Fruit fly (Drosophila melanogaster) whole organism, embryonic: Measurements from ENCODE around the gene Tfb4.
A peak's percentile ranks its signal among the peaks of the same experiment; 100 is the strongest.

ENCODE experiments used
- Asciz ChIP-seq: fragments of 200-800 bp; sonication (Bioruptor generic); optimal IDR thresholded peaks from 2 replicates; lab custom pipeline; 2017; ENCODE audit warnings: missing biosample characterization, mild to moderate bottlenecking, missing genetic modification characterization, missing genetic modification reagents
- CG10321 ChIP-seq: fragments of 200-800 bp; sonication (Bioruptor generic); IDR thresholded peaks from 2 replicates; pipeline ENCODE4 v1.3.6; 2022; ENCODE audit warnings: missing biosample characterization, missing genetic modification characterization
- CG10431 ChIP-seq: fragments of 200-800 bp; sonication (Bioruptor generic); optimal IDR thresholded peaks from 3 replicates; lab custom pipeline; 2018; ENCODE audit warnings: missing biosample characterization, mild to moderate bottlenecking, missing genetic modification characterization
- CG10654 ChIP-seq: fragments of 200-800 bp; sonication (Bioruptor generic); optimal IDR thresholded peaks from 2 replicates; lab custom pipeline; 2016; ENCODE audit warnings: missing biosample characterization, missing genetic modification characterization
- CG12391 ChIP-seq: fragments of 200-800 bp; sonication (Bioruptor generic); optimal IDR thresholded peaks from 3 replicates; lab custom pipeline; 2018; ENCODE audit warnings: missing biosample characterization, mild to moderate bottlenecking, missing genetic modification characterization, moderate library complexity
- CG12659 ChIP-seq: fragments of 200-800 bp; sonication (Bioruptor generic); optimal IDR thresholded peaks from 3 replicates; lab custom pipeline; 2017; ENCODE audit warnings: mild to moderate bottlenecking, missing biosample characterization, missing genetic modification reagents, missing genetic modification characterization
- CG15479 ChIP-seq: fragments of 200-800 bp; sonication (Bioruptor generic); optimal IDR thresholded peaks from 3 replicates; lab custom pipeline; 2019; ENCODE audit warnings: missing biosample characterization, mild to moderate bottlenecking, missing genetic modification characterization, moderate library complexity
- CG1603 ChIP-seq: fragments of 200-800 bp; sonication (Bioruptor generic); optimal IDR thresholded peaks from 2 replicates; lab custom pipeline; 2019; ENCODE audit warnings: missing biosample characterization, mild to moderate bottlenecking, missing genetic modification characterization, moderate library complexity
- CG17912 ChIP-seq: fragments of 200-800 bp; sonication (Bioruptor generic); optimal IDR thresholded peaks from 2 replicates; lab custom pipeline; 2018; ENCODE audit warnings: missing biosample characterization, mild to moderate bottlenecking, missing genetic modification characterization
- CG18011 ChIP-seq: fragments of 200-800 bp; sonication (Bioruptor generic); optimal IDR thresholded peaks from 2 replicates; lab custom pipeline; 2017; ENCODE audit warnings: missing biosample characterization, missing genetic modification characterization, mild to moderate bottlenecking, moderate library complexity, missing genotype
- CG2129 ChIP-seq: fragments of 200-800 bp; sonication (Bioruptor generic); IDR thresholded peaks from 2 replicates; pipeline ENCODE4 v1.3.6; 2022; ENCODE audit warnings: missing biosample characterization, missing genetic modification characterization; ENCODE audit not compliant: partially characterized antibody
- CG3726 ChIP-seq: fragments of 200-800 bp; sonication (Bioruptor generic); IDR thresholded peaks from 3 replicates; pipeline ENCODE4, ENCODE4 v1.3.6; 2022; ENCODE audit warnings: missing biosample characterization, missing genetic modification characterization
- CG3995 ChIP-seq: fragments of 200-800 bp; sonication (Bioruptor generic); optimal IDR thresholded peaks from 3 replicates; lab custom pipeline; 2016; ENCODE audit warnings: missing biosample characterization, missing genetic modification characterization
- CG4404 ChIP-seq: fragments of 200-800 bp; sonication (Bioruptor generic); IDR thresholded peaks from 2 replicates; pipeline ENCODE4 v1.3.6; 2022; ENCODE audit warnings: missing biosample characterization, missing genetic modification characterization
- CG4617 ChIP-seq: fragments of 200-800 bp; sonication (Bioruptor generic); optimal IDR thresholded peaks from 3 replicates; lab custom pipeline; 2016; ENCODE audit warnings: missing biosample characterization, missing genetic modification characterization, borderline replicate concordance
- CG4854 ChIP-seq: fragments of 200-800 bp; sonication (Bioruptor generic); optimal IDR thresholded peaks from 2 replicates; lab custom pipeline; 2016; ENCODE audit warnings: missing biosample characterization, missing genetic modification characterization, inconsistent platforms
- CG7963 ChIP-seq: fragments of 200-800 bp; sonication (Bioruptor generic); IDR thresholded peaks from 3 replicates; pipeline ENCODE4 v1.3.6; 2022; ENCODE audit warnings: missing biosample characterization, missing genetic modification characterization; ENCODE audit not compliant: partially characterized antibody
- CG7987 ChIP-seq: fragments of 200-800 bp; sonication (Bioruptor generic); optimal IDR thresholded peaks from 2 replicates; lab custom pipeline; 2018; ENCODE audit warnings: missing biosample characterization, mild to moderate bottlenecking, missing genetic modification characterization, moderate library complexity
- CG8281 ChIP-seq: fragments of 200-800 bp; sonication (Bioruptor generic); optimal IDR thresholded peaks from 2 replicates; lab custom pipeline; 2018; ENCODE audit warnings: missing biosample characterization, mild to moderate bottlenecking, missing genetic modification characterization, moderate library complexity
- CG8388 ChIP-seq: fragments of 200-800 bp; sonication (Bioruptor generic); optimal IDR thresholded peaks from 2 replicates; lab custom pipeline; 2019; ENCODE audit warnings: missing biosample characterization, mild to moderate bottlenecking, missing genetic modification characterization, moderate library complexity
- CG9876 ChIP-seq: fragments of 200-800 bp; sonication (Bioruptor generic); optimal IDR thresholded peaks from 2 replicates; lab custom pipeline; 2016; ENCODE audit warnings: missing biosample characterization, missing genetic modification characterization
- CTCF ChIP-seq: fragments of 200-800 bp; sonication (Bioruptor generic); optimal IDR thresholded peaks from 2 replicates; lab custom pipeline; 2017; ENCODE audit warnings: missing biosample characterization, mild to moderate bottlenecking, missing genetic modification characterization, moderate library complexity
- Doc2 ChIP-seq: fragments of 200-800 bp; sonication (Bioruptor generic); IDR thresholded peaks from 2 replicates; pipeline ENCODE4 v1.3.6; 2022; ENCODE audit warnings: missing biosample characterization, missing genetic modification characterization
- Dref ChIP-seq: fragments of 200-800 bp; sonication (Bioruptor generic); IDR thresholded peaks from 2 replicates; pipeline ENCODE4 v1.3.6; 2022; ENCODE audit warnings: missing biosample characterization, missing genetic modification characterization
- E2f1 ChIP-seq: fragments of 200-800 bp; sonication (Bioruptor generic); IDR thresholded peaks from 2 replicates; pipeline ENCODE4 v1.3.6; 2022; ENCODE audit warnings: missing biosample characterization, missing genetic modification characterization
- E2f2 ChIP-seq: fragments of 200-800 bp; sonication (Bioruptor generic); IDR thresholded peaks from 2 replicates; pipeline ENCODE4 v1.3.6; 2022; ENCODE audit warnings: missing biosample characterization, missing genetic modification characterization
- Eip74EF ChIP-seq, 2 experiments: fragments of 200-800 bp in 1 of 2; fragments of >200 bp in 1 of 2; sonication (Bioruptor generic) in 1 of 2; optimal IDR thresholded peaks; 2 replicates each; lab custom pipeline; 2017 to 2019; ENCODE audit warnings: missing biosample characterization in 2 of 2, missing genetic modification characterization in 2 of 2, mild to moderate bottlenecking in 1 of 2, moderate library complexity in 1 of 2
- Hsf ChIP-seq: fragments of 200-800 bp; sonication (Bioruptor generic); optimal IDR thresholded peaks from 3 replicates; lab custom pipeline; 2016; ENCODE audit warnings: missing biosample characterization, missing genetic modification characterization
- Optix ChIP-seq: fragments of 200-800 bp; sonication (Bioruptor generic); IDR thresholded peaks from 3 replicates; pipeline ENCODE4 v1.3.6; 2022; ENCODE audit warnings: missing biosample characterization, missing genetic modification characterization
- Ptx1 ChIP-seq: fragments of 200-800 bp; sonication (Bioruptor generic); IDR thresholded peaks from 2 replicates; pipeline ENCODE4 v1.3.6; 2022; ENCODE audit warnings: missing biosample characterization, missing genetic modification characterization
- Rfx ChIP-seq: fragments of 200-800 bp; sonication (Bioruptor generic); IDR thresholded peaks from 2 replicates; pipeline ENCODE4 v1.3.6; 2022; ENCODE audit warnings: missing biosample characterization, missing genetic modification characterization
- Side ChIP-seq: fragments of 200-800 bp; sonication (Bioruptor generic); optimal IDR thresholded peaks from 2 replicates; lab custom pipeline; 2016; ENCODE audit warnings: missing biosample characterization, missing genetic modification characterization
- Sry-δ ChIP-seq: fragments of 200-800 bp; sonication (Bioruptor generic); optimal IDR thresholded peaks from 2 replicates; lab custom pipeline; 2016; ENCODE audit warnings: missing biosample characterization, missing genetic modification characterization
- abd-A ChIP-seq: fragments of 200-800 bp; sonication (Bioruptor generic); optimal IDR thresholded peaks from 3 replicates; lab custom pipeline; 2019; ENCODE audit warnings: missing biosample characterization, mild to moderate bottlenecking, missing genetic modification characterization, moderate library complexity
- da ChIP-seq: fragments of 200-800 bp; sonication (Bioruptor generic); optimal IDR thresholded peaks from 2 replicates; lab custom pipeline; 2016; ENCODE audit warnings: missing biosample characterization, missing genetic modification characterization
- dati ChIP-seq: fragments of 200-800 bp; sonication (Bioruptor generic); IDR thresholded peaks from 2 replicates; pipeline ENCODE4 v1.3.6; 2022; ENCODE audit warnings: missing biosample characterization, missing genetic modification characterization
- dmrt99B ChIP-seq: fragments of 200-800 bp; sonication (Bioruptor generic); optimal IDR thresholded peaks from 2 replicates; lab custom pipeline; 2018; ENCODE audit warnings: missing biosample characterization, mild to moderate bottlenecking, missing genetic modification characterization, moderate library complexity
- dpn ChIP-seq, 2 experiments: fragments of 200-800 bp; sonication (Bioruptor generic); optimal IDR thresholded peaks; 3 replicates each; lab custom pipeline; 2016; ENCODE audit warnings: missing biosample characterization in 2 of 2, missing genetic modification characterization in 2 of 2
- en ChIP-seq: fragments of 200-800 bp; sonication (Bioruptor generic); optimal IDR thresholded peaks from 2 replicates; lab custom pipeline; 2016; ENCODE audit warnings: missing biosample characterization, missing genetic modification characterization
- fd64A ChIP-seq: fragments of 200-800 bp; sonication (Bioruptor generic); optimal IDR thresholded peaks from 3 replicates; lab custom pipeline; 2018; ENCODE audit warnings: missing biosample characterization, mild to moderate bottlenecking, missing genetic modification characterization
- fru ChIP-seq: fragments of >200 bp; optimal IDR thresholded peaks from 2 replicates; lab custom pipeline; 2017
- fu2 ChIP-seq: fragments of 200-800 bp; sonication (Bioruptor generic); optimal IDR thresholded peaks from 2 replicates; lab custom pipeline; 2016; ENCODE audit warnings: missing biosample characterization, missing genetic modification characterization
- gem ChIP-seq: fragments of 200-800 bp; sonication (Bioruptor generic); optimal IDR thresholded peaks from 2 replicates; lab custom pipeline; 2019; ENCODE audit warnings: missing biosample characterization, mild to moderate bottlenecking, missing genetic modification characterization, moderate library complexity
- ken ChIP-seq: fragments of 200-800 bp; sonication (Bioruptor generic); IDR thresholded peaks from 3 replicates; pipeline ENCODE4 v1.3.6; 2022; ENCODE audit warnings: missing biosample characterization, missing genetic modification characterization
- kni ChIP-seq: fragments of 200-800 bp; sonication (Bioruptor generic); optimal IDR thresholded peaks from 3 replicates; lab custom pipeline; 2017; ENCODE audit warnings: mild to moderate bottlenecking, missing biosample characterization, missing genetic modification reagents, missing genetic modification characterization
- lbe ChIP-seq: fragments of 200-800 bp; sonication (Bioruptor generic); optimal IDR thresholded peaks from 2 replicates; lab custom pipeline; 2016; ENCODE audit warnings: missing biosample characterization, mild to moderate bottlenecking, missing genetic modification characterization
- luna ChIP-seq: fragments of 200-800 bp; sonication (Bioruptor generic); optimal IDR thresholded peaks from 2 replicates; lab custom pipeline; 2016; ENCODE audit warnings: missing biosample characterization, missing genetic modification characterization
- maf-S ChIP-seq: fragments of 200-800 bp; sonication (Bioruptor generic); optimal IDR thresholded peaks from 2 replicates; lab custom pipeline; 2016; ENCODE audit warnings: missing biosample characterization, missing genetic modification characterization
- prd ChIP-seq, 3 experiments: fragments of >200 bp in 2 of 3; fragments of 200-800 bp in 1 of 3; sonication (Bioruptor generic) in 1 of 3; optimal IDR thresholded peaks in 2 of 3; IDR thresholded peaks in 1 of 3; 2 replicates in 2 of 3; 3 replicates in 1 of 3; pipeline versions ENCODE4 v1.3.6 to Lab custom; 2017 to 2022; ENCODE audit warnings: missing biosample characterization in 1 of 3, missing genetic modification characterization in 1 of 3
- sug ChIP-seq: fragments of 200-800 bp; optimal IDR thresholded peaks from 2 replicates; lab custom pipeline; 2019; ENCODE audit warnings: missing biosample characterization, mild to moderate bottlenecking, missing genetic modification characterization, moderate library complexity
- unc-4 ChIP-seq: fragments of 200-800 bp; sonication (Bioruptor generic); IDR thresholded peaks from 2 replicates; pipeline ENCODE4 v1.3.6; 2022; ENCODE audit warnings: missing biosample characterization, missing genetic modification characterization; ENCODE audit not compliant: partially characterized antibody
- wdn ChIP-seq: fragments of 200-800 bp; sonication (Bioruptor generic); IDR thresholded peaks from 2 replicates; pipeline ENCODE4 v1.3.6; 2022; ENCODE audit warnings: missing biosample characterization, missing genetic modification characterization

Tfb4 gene

dm6 chr2L:1147656-1148055 is 2.8 kb downstream of the Tfb4 start (continued):
- TF ChIP-seq dpn (GFP tag; optimal IDR thresholded peaks at IDR 0.05; lab: Kevin White, UChicago) (no peak), luna (GFP tag; lab: Kevin White, UChicago) (no peak), Asciz (GFP tag; lab: Kevin White, UChicago) (no peak), CG10654 (no peak), dmrt99B (tag; lab: Kevin White, UChicago) (no peak), CG4404 (GFP tag; lab: Robert Waterston, UW) (no peak), unc-4 (GFP tag; lab: Robert Waterston, UW) (peak; percentile 64), sug (no peak), CG15479 (GFP tag; lab: Kevin White, UChicago) (no peak), wdn (GFP tag; lab: Robert Waterston, UW) (no peak), Eip74EF (GFP tag; optimal IDR thresholded peaks at IDR 0.05; lab: Kevin White, UChicago) (no peak), CG2129 (GFP tag; lab: Robert Waterston, UW) (0 out of 2 replicates have a peak, but pooled peaks have one; percentile 19), Dref (GFP tag; lab: Robert Waterston, UW) (peak; percentile 69), CG10431 (GFP tag; lab: Kevin White, UChicago) (peak; percentile 46), CG4854 (GFP tag; lab: Kevin White, UChicago) (no peak), CG10321 (GFP tag; lab: Robert Waterston, UW) (no peak), da (no peak), Ptx1 (GFP tag; lab: Robert Waterston, UW) (no peak), fd64A (GFP tag; lab: Kevin White, UChicago) (no peak), CG8281 (no peak), fru (lab: Kevin White, UChicago) (no peak), CG1603 (no peak), CG3995 (GFP tag; lab: Kevin White, UChicago) (no peak), lbe (GFP tag; lab: Kevin White, UChicago) (no peak), CG7987 (GFP tag; lab: Kevin White, UChicago) (no peak), dati (GFP tag; lab: Robert Waterston, UW) (no peak), kni (GFP tag; lab: Kevin White, UChicago) (no peak), Doc2 (no peak), Side (no peak), abd-A (tag; lab: Kevin White, UChicago) (no peak), CG17912 (GFP tag; lab: Kevin White, UChicago) (no peak), gem (tag; lab: Kevin White, UChicago) (no peak), prd (optimal IDR thresholded peaks at IDR 0.05; lab: Kevin White, UChicago) (no peak), prd (GFP tag; IDR thresholded peaks at IDR 0.05; lab: Robert Waterston, UW) (no peak), maf-S (GFP tag; lab: Kevin White, UChicago) (no peak), CG4617 (GFP tag; lab: Kevin White, UChicago) (no peak), fu2 (no peak), CG9876 (GFP tag; lab: Kevin White, UChicago) (no peak), ken (no peak), CG3726 (GFP tag; lab: Robert Waterston, UW) (no peak), CG7963 (GFP tag; lab: Robert Waterston, UW) (peak; percentile 53; the same call in 2 of the 3 replicates), en (GFP tag; lab: Kevin White, UChicago) (no peak), CG18011 (GFP tag; lab: Kevin White, UChicago) (no peak), CG12391 (no peak), CG12659 (GFP tag; lab: Kevin White, UChicago) (no peak), E2f2 (GFP tag; lab: Robert Waterston, UW) (peak; percentile 90), Optix (no peak), E2f1 (no peak), Rfx (GFP tag; lab: Robert Waterston, UW) (no peak), Sry-δ (GFP tag; lab: Kevin White, UChicago) (peak; percentile 33), CG8388 (GFP tag; lab: Kevin White, UChicago) (no peak), CTCF (GFP tag; lab: Kevin White, UChicago) (no peak), Hsf (GFP tag; lab: Kevin White, UChicago) (no peak)
